Worm (Caenorhabditis elegans) whole organism, mixed stage, embryonic: ENCODE measurements around the gene F35F10.13.

Source experiments
- M03D4.4 ChIP-seq: sonication (generic microtip); optimal IDR thresholded peaks from 2 replicates; lab custom pipeline; 2017; ENCODE audit warnings: mild to moderate bottlenecking, missing genetic modification characterization, missing compliant biosample characterization
- bed-3 ChIP-seq: fragments of 200-800 bp; sonication (Bioruptor generic); optimal IDR thresholded peaks from 3 replicates; lab custom pipeline; 2018; ENCODE audit warnings: mild to moderate bottlenecking, missing genetic modification characterization, moderate library complexity, missing compliant biosample characterization
- blmp-1 ChIP-seq: fragments of 150-350 bp; optimal IDR thresholded peaks from 2 replicates; lab custom pipeline; 2014; ENCODE audit warnings: missing biosample characterization, missing genetic modification characterization
- ceh-83 ChIP-seq: fragments of 200-800 bp; sonication (Bioruptor generic); optimal IDR thresholded peaks from 2 replicates; lab custom pipeline; 2018; ENCODE audit warnings: mild to moderate bottlenecking, missing genetic modification characterization, missing compliant biosample characterization
- ces-1 ChIP-seq: fragments of 150-350 bp; optimal IDR thresholded peaks from 2 replicates; lab custom pipeline; 2014; ENCODE audit warnings: missing biosample characterization, missing genetic modification reagents, missing genetic modification characterization
- cnd-1 ChIP-seq: fragments of 200-800 bp; sonication (Bioruptor generic); optimal IDR thresholded peaks from 2 replicates; lab custom pipeline; 2018; ENCODE audit warnings: mild to moderate bottlenecking, missing genetic modification characterization, missing compliant biosample characterization
- elt-1 ChIP-seq: sonication (generic microtip); optimal IDR thresholded peaks from 2 replicates; lab custom pipeline; 2017; ENCODE audit warnings: missing genetic modification characterization, mild to moderate bottlenecking, missing compliant biosample characterization, antibody characterized with exemption, moderate library complexity, borderline replicate concordance; ENCODE audit not compliant: insufficient read depth
- elt-3 ChIP-seq: fragments of 150-350 bp; optimal IDR thresholded peaks from 2 replicates; lab custom pipeline; 2014; ENCODE audit warnings: missing biosample characterization, missing genetic modification characterization
- flh-1 ChIP-seq: fragments of 200-800 bp; sonication (Bioruptor generic); optimal IDR thresholded peaks from 2 replicates; lab custom pipeline; 2018; ENCODE audit warnings: mild to moderate bottlenecking, missing genetic modification characterization, moderate library complexity, missing compliant biosample characterization
- ham-2 ChIP-seq: fragments of 200-800 bp; sonication (Bioruptor generic); optimal IDR thresholded peaks from 2 replicates; lab custom pipeline; 2018; ENCODE audit warnings: mild to moderate bottlenecking, missing genetic modification characterization, missing compliant biosample characterization
- lin-32 ChIP-seq: fragments of 200-800 bp; sonication (Bioruptor generic); optimal IDR thresholded peaks from 2 replicates; lab custom pipeline; 2018; ENCODE audit warnings: mild to moderate bottlenecking, missing genetic modification characterization, missing compliant biosample characterization
- lsy-2 ChIP-seq: fragments of 150-350 bp; optimal IDR thresholded peaks from 2 replicates; lab custom pipeline; 2014; ENCODE audit warnings: missing biosample characterization, missing genetic modification characterization
- mep-1 ChIP-seq: fragments of 150-350 bp; optimal IDR thresholded peaks from 2 replicates; lab custom pipeline; 2017; ENCODE audit warnings: missing biosample characterization, missing genetic modification reagents, missing genetic modification characterization, inconsistent platforms
- mls-2 ChIP-seq: sonication (generic microtip); optimal IDR thresholded peaks from 2 replicates; lab custom pipeline; 2016; ENCODE audit warnings: mild to moderate bottlenecking, missing genetic modification characterization, moderate library complexity, missing compliant biosample characterization
- nhr-12 ChIP-seq: fragments of 150-350 bp; optimal IDR thresholded peaks from 2 replicates; lab custom pipeline; 2014; ENCODE audit warnings: missing biosample characterization, missing genetic modification characterization
- nhr-2 ChIP-seq: fragments of 150-350 bp; optimal IDR thresholded peaks from 2 replicates; lab custom pipeline; 2014; ENCODE audit warnings: missing biosample characterization, missing genetic modification characterization
- nhr-237 ChIP-seq: fragments of 150-350 bp; optimal IDR thresholded peaks from 2 replicates; lab custom pipeline; 2014; ENCODE audit warnings: missing biosample characterization, missing genetic modification characterization
- nhr-28 ChIP-seq: fragments of 150-350 bp; optimal IDR thresholded peaks from 2 replicates; lab custom pipeline; 2014; ENCODE audit warnings: missing biosample characterization, missing genetic modification characterization
- nhr-76 ChIP-seq: sonication (generic microtip); optimal IDR thresholded peaks from 2 replicates; lab custom pipeline; 2017; ENCODE audit warnings: missing biosample characterization, missing genetic modification characterization
- pha-4 ChIP-seq: fragments of 150-350 bp; optimal IDR thresholded peaks from 2 replicates; lab custom pipeline; 2018; ENCODE audit warnings: missing biosample characterization, missing genetic modification reagents, missing genetic modification characterization
- sem-2 ChIP-seq: fragments of 200-800 bp; sonication (Bioruptor generic); optimal IDR thresholded peaks from 2 replicates; lab custom pipeline; 2018; ENCODE audit warnings: mild to moderate bottlenecking, missing genetic modification characterization, missing compliant biosample characterization
- snpc-4 ChIP-seq: fragments of 150-350 bp; optimal IDR thresholded peaks from 2 replicates; lab custom pipeline; 2014; ENCODE audit warnings: missing biosample characterization, missing genetic modification characterization
- sptf-1 ChIP-seq: sonication (generic microtip); optimal IDR thresholded peaks from 2 replicates; lab custom pipeline; 2017; ENCODE audit warnings: mild to moderate bottlenecking, missing genetic modification characterization, moderate library complexity, missing compliant biosample characterization
- tbx-8 ChIP-seq: fragments of 200-800 bp; sonication (Bioruptor generic); optimal IDR thresholded peaks from 2 replicates; lab custom pipeline; 2018; ENCODE audit warnings: mild to moderate bottlenecking, missing genetic modification characterization, moderate library complexity, missing compliant biosample characterization
- unc-120 ChIP-seq: sonication (generic microtip); optimal IDR thresholded peaks from 2 replicates; lab custom pipeline; 2017; ENCODE audit warnings: missing genetic modification characterization, missing compliant biosample characterization; ENCODE audit not compliant: poor library complexity, severe bottlenecking
- unc-39 ChIP-seq: fragments of 150-350 bp; optimal IDR thresholded peaks from 2 replicates; lab custom pipeline; 2014; ENCODE audit warnings: missing biosample characterization, missing genetic modification characterization
- unc-62 ChIP-seq: fragments of 150-350 bp; optimal IDR thresholded peaks from 2 replicates; lab custom pipeline; 2014; ENCODE audit warnings: missing biosample characterization, missing genetic modification reagents, missing genetic modification characterization
- zip-8 ChIP-seq: fragments of 150-350 bp; optimal IDR thresholded peaks from 2 replicates; lab custom pipeline; 2014; ENCODE audit warnings: missing biosample characterization, missing genetic modification characterization
- ztf-11 ChIP-seq: fragments of 150-350 bp; optimal IDR thresholded peaks from 2 replicates; lab custom pipeline; 2014; ENCODE audit warnings: missing biosample characterization, missing genetic modification characterization

F35F10.13 gene

DNA sequence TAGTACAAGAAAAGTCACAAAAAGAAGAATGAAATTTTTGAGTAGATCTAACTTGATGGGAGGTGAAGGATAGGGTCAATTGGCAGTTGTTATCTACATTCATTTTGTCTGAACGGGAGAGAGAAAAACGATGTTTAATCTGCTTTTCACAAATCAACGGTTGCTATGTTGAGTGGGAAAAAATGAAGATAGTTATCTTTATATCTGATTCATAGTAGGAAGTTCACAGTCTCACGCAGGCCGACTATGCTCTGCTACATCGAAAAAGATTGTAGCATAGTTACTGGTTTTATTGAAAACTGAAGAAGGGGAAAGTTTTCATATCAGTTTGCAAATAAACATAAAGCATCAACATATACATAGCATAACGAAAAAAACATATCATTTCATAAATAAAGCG is 36.7 kb upstream of the F35F10.13 start:
- TF ChIP-seq flh-1 (GFP tag; lab: Kevin White, UChicago) (no peak), lin-32 (GFP tag; lab: Kevin White, UChicago) (no peak), tbx-8 (GFP tag; lab: Kevin White, UChicago) (no peak), mep-1 (tag; lab: Kevin White, UChicago) (no peak), ztf-11 (no peak), elt-1 (no peak), M03D4.4 (tag; lab: Kevin White, UChicago) (no peak), nhr-76 (tag; lab: Kevin White, UChicago) (no peak), ces-1 (GFP tag; lab: Kevin White, UChicago) (no peak), sem-2 (GFP tag; lab: Kevin White, UChicago) (no peak), sptf-1 (tag; lab: Kevin White, UChicago) (no peak), nhr-2 (tag; lab: Kevin White, UChicago) (no peak), nhr-237 (no peak), ceh-83 (GFP tag; lab: Kevin White, UChicago) (no peak), blmp-1 (tag; lab: Kevin White, UChicago) (no peak), unc-120 (no peak), lsy-2 (tag; lab: Kevin White, UChicago) (no peak), mls-2 (tag; lab: Kevin White, UChicago) (no peak)

DNA sequence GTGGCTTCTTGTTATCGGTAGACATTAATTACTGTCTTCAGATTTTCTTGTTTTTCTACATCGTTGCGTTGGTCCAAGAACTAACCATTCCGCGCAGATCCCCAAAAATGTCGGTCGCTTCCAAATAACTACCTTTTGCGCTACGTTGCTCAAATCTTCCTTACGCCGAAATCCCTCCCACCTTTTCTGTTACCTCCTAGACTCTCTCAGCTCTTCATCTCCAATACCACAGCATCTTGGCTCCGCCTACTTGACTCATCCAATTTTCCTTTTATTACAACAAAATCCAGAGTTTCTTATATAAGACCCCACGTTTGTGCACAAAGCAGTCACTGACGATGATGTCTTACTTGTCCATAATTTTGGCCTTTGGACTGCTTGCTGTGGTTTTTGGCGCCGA is 34.0 kb upstream of the F35F10.13 start, which contains the start of gene C17B7.12:
Gene C17B7.12 (plus strand): TSS at position 301 of the 400 bp plus-strand sequence.
- TF ChIP-seq unc-39 (tag; lab: Kevin White, UChicago) = no peak
- no peak for TF ChIP-seq nhr-2 (tag; lab: Kevin White, UChicago)
- no peak for TF ChIP-seq lin-32 (GFP tag; lab: Kevin White, UChicago)
- TF ChIP-seq M03D4.4 (tag; lab: Kevin White, UChicago) = no peak
- TF ChIP-seq pha-4 (tag; lab: Kevin White, UChicago) = no peak
- no peak for TF ChIP-seq elt-1
- TF ChIP-seq snpc-4 = no peak
- no peak for TF ChIP-seq unc-62 (GFP tag; lab: Kevin White, UChicago)
- TF ChIP-seq ceh-83 (GFP tag; lab: Kevin White, UChicago) = no peak
- no peak for TF ChIP-seq tbx-8 (GFP tag; lab: Kevin White, UChicago)
- TF ChIP-seq unc-120 = no peak
- TF ChIP-seq mls-2 (tag; lab: Kevin White, UChicago) = no peak
- TF ChIP-seq zip-8 (tag; lab: Kevin White, UChicago) = no peak
- TF ChIP-seq blmp-1 (tag; lab: Kevin White, UChicago) = no peak
- TF ChIP-seq sptf-1 (tag; lab: Kevin White, UChicago) = no peak
- TF ChIP-seq ztf-11 = no peak
- no peak for TF ChIP-seq elt-3 (tag; lab: Kevin White, UChicago)
- no peak for TF ChIP-seq mep-1 (tag; lab: Kevin White, UChicago)
- TF ChIP-seq nhr-237 = no peak

DNA sequence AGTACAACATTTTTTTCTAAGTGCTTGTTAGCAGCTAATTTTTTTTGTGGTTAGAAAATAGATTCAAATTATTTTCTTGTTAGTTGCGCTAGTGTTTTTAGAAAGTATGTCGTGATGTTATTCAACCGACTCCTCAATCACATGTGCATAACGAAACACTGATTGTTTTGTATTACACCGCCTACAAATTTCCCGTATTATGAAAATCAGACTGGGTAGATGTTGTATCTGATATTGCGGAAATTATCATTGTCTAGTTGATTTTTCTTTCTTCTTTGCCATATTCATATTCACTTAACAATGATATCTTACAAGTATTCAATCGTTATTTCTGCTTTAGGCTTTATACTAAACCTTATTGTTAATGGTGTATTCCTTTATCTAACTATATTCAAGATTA is 32.4 kb upstream of the F35F10.13 start, which contains the start of gene str-63:
Gene str-63 (plus strand): TSS at position 301 of the 400 bp plus-strand sequence.
- TF ChIP-seq tbx-8 (GFP tag; lab: Kevin White, UChicago) (no peak), flh-1 (GFP tag; lab: Kevin White, UChicago) (no peak), nhr-237 (no peak), blmp-1 (tag; lab: Kevin White, UChicago) (no peak), ham-2 (GFP tag; lab: Kevin White, UChicago) (no peak), sptf-1 (tag; lab: Kevin White, UChicago) (no peak), cnd-1 (tag; lab: Kevin White, UChicago) (no peak), nhr-2 (tag; lab: Kevin White, UChicago) (no peak), ceh-83 (GFP tag; lab: Kevin White, UChicago) (no peak), bed-3 (GFP tag; lab: Kevin White, UChicago) (no peak)

DNA sequence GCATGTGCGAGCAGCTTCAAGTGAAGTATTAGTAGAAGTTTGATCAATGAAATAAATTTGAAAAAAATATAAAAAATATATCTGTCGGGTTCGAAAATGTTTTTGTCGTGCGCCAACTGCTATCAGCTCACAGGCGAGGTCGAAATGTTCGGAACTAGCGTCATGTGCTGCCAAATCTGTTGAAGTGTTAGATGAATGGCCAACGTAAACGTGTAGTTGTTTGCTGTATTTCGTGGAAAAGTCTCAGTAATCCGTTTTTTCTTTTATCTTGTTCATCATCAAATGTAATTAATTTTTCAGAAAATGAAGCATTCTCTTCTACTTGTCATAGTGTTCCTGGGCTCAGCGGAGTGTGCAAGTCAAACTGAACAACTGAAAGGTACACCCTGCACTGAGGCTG is 31.0 kb upstream of the F35F10.13 start, which contains the start of gene C17B7.15:
Gene C17B7.15 (plus strand): TSS at position 301 of the 400 bp plus-strand sequence.
- no peak for TF ChIP-seq mls-2 (tag; lab: Kevin White, UChicago)
- no peak for TF ChIP-seq nhr-76 (tag; lab: Kevin White, UChicago)
- no peak for TF ChIP-seq M03D4.4 (tag; lab: Kevin White, UChicago)
- TF ChIP-seq flh-1 (GFP tag; lab: Kevin White, UChicago) = no peak
- no peak for TF ChIP-seq sem-2 (GFP tag; lab: Kevin White, UChicago)
- TF ChIP-seq unc-120 = no peak
- TF ChIP-seq nhr-12 (tag; lab: Kevin White, UChicago) = no peak
- TF ChIP-seq bed-3 (GFP tag; lab: Kevin White, UChicago) = no peak
- no peak for TF ChIP-seq unc-39 (tag; lab: Kevin White, UChicago)
- no peak for TF ChIP-seq nhr-28 (tag; lab: Kevin White, UChicago)
- TF ChIP-seq lin-32 (GFP tag; lab: Kevin White, UChicago) = no peak
- no peak for TF ChIP-seq ceh-83 (GFP tag; lab: Kevin White, UChicago)
- TF ChIP-seq cnd-1 (tag; lab: Kevin White, UChicago) = no peak
- no peak for TF ChIP-seq pha-4 (tag; lab: Kevin White, UChicago)
- TF ChIP-seq ham-2 (GFP tag; lab: Kevin White, UChicago) = no peak
